Fruit fly (Drosophila melanogaster) whole organism, embryonic: Measurements from ENCODE around the gene CG3198.

Experiments used
- CG4360 ChIP-seq: fragments of 200-800 bp; sonication (Bioruptor generic); IDR thresholded peaks from 2 replicates; pipeline ENCODE4 v1.3.6; 2022; ENCODE audit warnings: missing biosample characterization, missing genetic modification characterization
- crol ChIP-seq: fragments of 200-800 bp; sonication (Bioruptor generic); IDR thresholded peaks from 2 replicates; pipeline ENCODE4 v1.3.6; 2022; ENCODE audit warnings: missing biosample characterization, missing genetic modification characterization
- pita ChIP-seq: fragments of 200-800 bp; sonication (Bioruptor generic); optimal IDR thresholded peaks from 2 replicates; lab custom pipeline; 2017; ENCODE audit warnings: missing biosample characterization, mild to moderate bottlenecking, missing genetic modification characterization
- prd ChIP-seq, 3 experiments: fragments of >200 bp in 2 of 3; fragments of 200-800 bp in 1 of 3; sonication (Bioruptor generic) in 1 of 3; optimal IDR thresholded peaks in 2 of 3; IDR thresholded peaks in 1 of 3; 2 replicates in 2 of 3; 3 replicates in 1 of 3; pipeline versions ENCODE4 v1.3.6 to Lab custom; 2017 to 2022; ENCODE audit warnings: missing biosample characterization in 1 of 3, missing genetic modification characterization in 1 of 3

dm6 chrX:6700990-6701530, 27.3 kb upstream of the CG3198 start:
- TF ChIP-seq prd (optimal IDR thresholded peaks at IDR 0.05; lab: Kevin White, UChicago) (no peak), prd (GFP tag; IDR thresholded peaks at IDR 0.05; lab: Robert Waterston, UW) (no peak), pita (no peak), crol (no peak), CG4360 (no peak)
